Fruit fly (Drosophila melanogaster): ENCODE measurements around the gene CG9643.

The CG9643 gene

DNA sequence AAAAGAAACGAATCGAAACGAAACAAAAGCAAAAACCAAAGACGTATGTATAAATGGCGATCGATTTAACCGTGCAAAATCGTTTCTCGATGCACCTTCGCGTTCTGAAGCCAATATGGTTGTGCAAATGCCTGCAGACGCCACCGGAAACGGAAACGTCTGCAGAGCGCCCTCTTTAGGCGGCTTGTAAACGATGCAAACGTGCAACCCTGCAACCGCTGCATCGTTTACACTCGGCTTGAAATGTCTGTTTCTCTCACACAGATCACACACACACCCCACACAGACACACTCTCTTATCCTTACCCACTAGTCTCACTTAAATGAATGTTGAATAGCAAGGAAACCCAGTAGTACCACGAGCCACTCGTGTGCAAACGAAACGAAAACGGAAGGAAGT lies 12.2 kb downstream of the CG9643 start:
- TF ChIP-seq jim (GFP tag; optimal IDR thresholded peaks at IDR 0.05) (no peak), Vsx2 (GFP tag; optimal IDR thresholded peaks at IDR 0.05; ENCODE audit: partially characterized antibody) (no peak), Hr83 (GFP tag; optimal IDR thresholded peaks at IDR 0.05; ENCODE audit: poor library complexity, severe bottlenecking) (no peak), Rel (GFP tag; optimal IDR thresholded peaks at IDR 0.05) (no peak), Rel (tag; optimal IDR thresholded peaks at IDR 0.05) (no peak), rgr (GFP tag; optimal IDR thresholded peaks at IDR 0.05) (no peak), dmrt93B (GFP tag; optimal IDR thresholded peaks at IDR 0.05) (no peak), Dif (GFP tag; optimal IDR thresholded peaks at IDR 0.05; ENCODE audit: partially characterized antibody) (no peak), Sp1 (GFP tag; optimal IDR thresholded peaks at IDR 0.05) (no peak), Abd-B (GFP tag; optimal IDR thresholded peaks at IDR 0.05) (no peak), psq (GFP tag; optimal IDR thresholded peaks at IDR 0.05) (no peak), dl (GFP tag; optimal IDR thresholded peaks at IDR 0.05; ENCODE audit: insufficient read depth in 1 of 2, partially characterized antibody in 2 of 2) (no peak), CG9705 (GFP tag; optimal IDR thresholded peaks at IDR 0.05) (no peak), GATAd (GFP tag; optimal IDR thresholded peaks at IDR 0.05) (no peak), h (GFP tag; optimal IDR thresholded peaks at IDR 0.05) (no peak), fru (GFP tag; optimal IDR thresholded peaks at IDR 0.05) (no peak), br (GFP tag; optimal IDR thresholded peaks at IDR 0.05) (no peak)

DNA sequence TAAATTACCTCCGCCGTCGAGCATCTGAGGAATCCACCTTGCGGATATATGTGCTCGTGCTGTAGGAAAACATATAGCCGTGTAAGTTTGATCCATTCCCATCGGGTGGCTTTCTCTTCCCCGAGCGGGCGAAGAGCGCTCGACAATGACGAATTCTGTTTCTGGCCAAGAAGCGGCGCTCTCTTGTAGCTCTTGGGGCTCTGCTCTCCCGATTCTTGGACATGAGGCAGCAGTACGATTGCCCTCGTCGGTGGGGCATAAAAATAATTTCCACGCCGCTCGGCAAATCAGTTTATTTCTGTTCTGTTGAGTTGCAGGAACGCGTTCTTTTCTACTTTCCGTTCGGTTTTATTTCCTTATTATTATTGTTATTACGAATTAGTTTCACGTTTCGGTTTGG lies 20.2 kb downstream of the CG9643 start:
- TF ChIP-seq Dif (GFP tag; optimal IDR thresholded peaks at IDR 0.05; ENCODE audit: partially characterized antibody) (no peak), tai (GFP tag; optimal IDR thresholded peaks at IDR 0.05) (no peak), dl (GFP tag; optimal IDR thresholded peaks at IDR 0.05; ENCODE audit: insufficient read depth in 1 of 2, partially characterized antibody in 2 of 2) (peak; percentile 4 to 11)

DNA sequence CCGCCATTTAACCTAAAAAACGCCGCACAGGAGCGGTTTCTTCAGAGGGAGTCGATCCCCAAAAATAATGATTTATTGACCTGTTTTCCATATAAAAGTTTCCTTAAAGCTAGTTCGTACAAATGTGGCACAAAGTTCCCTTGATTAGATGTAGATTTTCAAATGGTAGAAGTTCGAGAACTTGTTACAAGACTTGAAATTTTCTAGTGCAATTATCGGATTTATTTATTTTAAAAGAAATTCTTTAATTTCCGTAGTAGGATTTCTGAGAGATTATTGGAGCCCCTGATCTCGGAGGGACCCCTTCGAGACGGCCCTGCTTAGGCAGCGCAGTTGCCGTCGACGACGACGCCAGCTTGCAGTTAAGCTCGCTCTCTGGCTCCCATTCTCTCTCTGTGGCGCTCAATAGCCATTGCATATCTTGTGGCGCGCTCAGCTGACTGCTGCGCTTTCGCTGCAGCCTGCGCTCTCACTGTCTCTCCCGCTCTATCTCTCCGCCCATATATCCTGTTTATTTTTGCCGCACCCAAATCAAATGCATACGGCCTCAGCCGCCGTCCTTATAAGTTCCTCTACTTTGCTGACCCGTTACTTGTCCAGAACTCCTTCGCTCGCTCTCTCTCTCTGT lies 21.4 kb downstream of the CG9643 start:
- TF ChIP-seq Hr83 (GFP tag; optimal IDR thresholded peaks at IDR 0.05; ENCODE audit: poor library complexity, severe bottlenecking) (no peak), h (GFP tag; optimal IDR thresholded peaks at IDR 0.05) (peak; percentile 89), ey (GFP tag; optimal IDR thresholded peaks at IDR 0.05) (peak; percentile 88), Sp1 (GFP tag; optimal IDR thresholded peaks at IDR 0.05) (peak; percentile 89), brk (GFP tag; optimal IDR thresholded peaks at IDR 0.05) (no peak), Jra (GFP tag; optimal IDR thresholded peaks at IDR 0.05) (peak; percentile 36), Myc (optimal IDR thresholded peaks at IDR 0.05) (no peak), dmrt93B (GFP tag; optimal IDR thresholded peaks at IDR 0.05) (peak; percentile 90), br (GFP tag; optimal IDR thresholded peaks at IDR 0.05) (peak; percentile 86), CrebA (GFP tag; optimal IDR thresholded peaks at IDR 0.05; ENCODE audit: borderline replicate concordance) (no peak), Rel (GFP tag; optimal IDR thresholded peaks at IDR 0.05) (no peak), Rel (tag; optimal IDR thresholded peaks at IDR 0.05) (no peak), GATAd (GFP tag; optimal IDR thresholded peaks at IDR 0.05) (no peak), CG9705 (GFP tag; optimal IDR thresholded peaks at IDR 0.05) (peak; percentile 79), Hnf4 (GFP tag; optimal IDR thresholded peaks at IDR 0.05) (peak; percentile 76), usp (GFP tag; optimal IDR thresholded peaks at IDR 0.05) (no peak), pan (optimal IDR thresholded peaks at IDR 0.05) (no peak), CG32264 (GFP tag; optimal IDR thresholded peaks at IDR 0.05) (peak; percentile 60), Mio (GFP tag; optimal IDR thresholded peaks at IDR 0.05) (peak; percentile 1), Dif (GFP tag; optimal IDR thresholded peaks at IDR 0.05; ENCODE audit: partially characterized antibody) (peak; percentile 61), sv (GFP tag; optimal IDR thresholded peaks at IDR 0.05) (no peak), lola (GFP tag; optimal IDR thresholded peaks at IDR 0.05) (no peak), Abd-B (GFP tag; optimal IDR thresholded peaks at IDR 0.05) (no peak), rgr (GFP tag; optimal IDR thresholded peaks at IDR 0.05) (peak; percentile 79), woc (GFP tag; optimal IDR thresholded peaks at IDR 0.05) (peak; percentile 80), dl (GFP tag; optimal IDR thresholded peaks at IDR 0.05; ENCODE audit: insufficient read depth in 1 of 2, partially characterized antibody in 2 of 2) (no peak), Hr78 (GFP tag; optimal IDR thresholded peaks at IDR 0.05) (no peak), Dfd (GFP tag; optimal IDR thresholded peaks at IDR 0.05) (no peak), foxo (GFP tag; optimal IDR thresholded peaks at IDR 0.05) (peak in 1 of 2 experiments; percentile 89), dsf (GFP tag; optimal IDR thresholded peaks at IDR 0.05; ENCODE audit: borderline replicate concordance) (no peak), N (GFP tag; optimal IDR thresholded peaks at IDR 0.05) (no peak), tai (GFP tag; optimal IDR thresholded peaks at IDR 0.05) (no peak), Vsx2 (GFP tag; optimal IDR thresholded peaks at IDR 0.05; ENCODE audit: partially characterized antibody) (no peak), sage (GFP tag; optimal IDR thresholded peaks at IDR 0.05) (peak; percentile 59), fru (GFP tag; optimal IDR thresholded peaks at IDR 0.05) (peak; percentile 91), psq (GFP tag; optimal IDR thresholded peaks at IDR 0.05) (peak; percentile 74), HLH106 (tag; optimal IDR thresholded peaks at IDR 0.05) (peak; percentile 92), OdsH (GFP tag; optimal IDR thresholded peaks at IDR 0.05) (peak; percentile 82), jim (GFP tag; optimal IDR thresholded peaks at IDR 0.05) (no peak)
